Worm (Caenorhabditis elegans): ENCODE measurements around the gene hsp-1.

hsp-1 gene

DNA sequence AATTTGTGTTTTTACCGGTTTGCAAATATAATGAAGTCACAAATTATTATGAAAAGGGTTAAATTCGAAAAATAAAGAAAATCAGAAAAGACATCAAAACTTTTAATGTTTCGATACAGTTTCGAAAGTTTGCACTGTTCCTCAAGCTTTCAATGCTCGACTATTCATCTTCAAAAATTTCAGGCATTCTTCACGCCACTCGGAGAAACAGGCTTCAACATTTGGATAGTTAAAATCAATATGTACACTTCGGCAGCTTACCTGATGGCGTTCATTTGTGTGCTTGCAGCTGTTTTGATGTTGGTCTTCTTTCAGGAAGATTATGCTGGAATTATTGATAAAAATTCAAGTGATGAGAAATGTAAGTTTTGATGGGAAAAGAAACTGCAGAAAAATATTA, 31.6 kb upstream of the hsp-1 start:
- TF ChIP-seq flt-1 (GFP tag; IDR thresholded peaks at IDR 0.05), result no peak
- no peak for TF ChIP-seq tbx-11 (GFP tag; IDR thresholded peaks at IDR 0.05)
- no peak for TF ChIP-seq F13C5.2 (tag; optimal IDR thresholded peaks at IDR 0.05)
- no peak for TF ChIP-seq ama-1 (optimal IDR thresholded peaks at IDR 0.05)
- TF ChIP-seq ceh-36 (tag; optimal IDR thresholded peaks at IDR 0.05), result no peak
- no peak for TF ChIP-seq tbx-37 (GFP tag; conservative IDR thresholded peaks at IDR 0.05)
- TF ChIP-seq scrt-1 (GFP tag; IDR thresholded peaks at IDR 0.05), result no peak
- TF ChIP-seq sea-1 (GFP tag; conservative IDR thresholded peaks at IDR 0.05), result no peak
- TF ChIP-seq pes-1 (GFP tag; IDR thresholded peaks at IDR 0.05), result no peak
- TF ChIP-seq B0310.2 (tag; optimal IDR thresholded peaks at IDR 0.05), result no peak
- no peak for TF ChIP-seq hmg-4 (GFP tag; optimal IDR thresholded peaks at IDR 0.05)

DNA sequence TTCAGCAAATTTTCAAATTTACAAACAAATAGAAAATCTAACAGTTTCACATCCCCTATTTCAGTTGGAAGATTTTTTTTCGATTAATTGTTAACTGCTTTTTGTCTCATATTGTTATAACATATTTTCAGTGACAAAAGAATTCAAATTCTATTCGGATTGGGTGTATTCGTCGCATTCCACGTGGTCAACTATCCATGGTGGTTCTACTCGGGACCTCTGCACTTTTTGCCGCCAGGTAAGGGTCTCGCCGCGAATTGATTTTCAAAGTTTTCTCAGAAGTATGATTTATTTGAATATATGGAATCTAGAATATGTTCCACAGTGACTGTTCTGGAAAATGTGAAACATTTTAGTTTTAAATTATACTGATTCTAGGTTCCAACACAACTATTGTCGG, 30.2 kb upstream of the hsp-1 start:
- TF ChIP-seq tbx-11 (GFP tag; IDR thresholded peaks at IDR 0.05), result no peak
- no peak for TF ChIP-seq ama-1 (optimal IDR thresholded peaks at IDR 0.05)
- TF ChIP-seq F13C5.2 (tag; optimal IDR thresholded peaks at IDR 0.05), result no peak
- no peak for TF ChIP-seq aly-1 (tag; optimal IDR thresholded peaks at IDR 0.05)
- no peak for TF ChIP-seq flt-1 (GFP tag; IDR thresholded peaks at IDR 0.05)
- TF ChIP-seq hmbx-1 (tag; optimal IDR thresholded peaks at IDR 0.05), result no peak
- no peak for TF ChIP-seq ceh-13 (GFP tag; optimal IDR thresholded peaks at IDR 0.05)
- no peak for TF ChIP-seq hmg-4 (GFP tag; optimal IDR thresholded peaks at IDR 0.05)
- TF ChIP-seq tra-4 (tag; optimal IDR thresholded peaks at IDR 0.05), result no peak

DNA sequence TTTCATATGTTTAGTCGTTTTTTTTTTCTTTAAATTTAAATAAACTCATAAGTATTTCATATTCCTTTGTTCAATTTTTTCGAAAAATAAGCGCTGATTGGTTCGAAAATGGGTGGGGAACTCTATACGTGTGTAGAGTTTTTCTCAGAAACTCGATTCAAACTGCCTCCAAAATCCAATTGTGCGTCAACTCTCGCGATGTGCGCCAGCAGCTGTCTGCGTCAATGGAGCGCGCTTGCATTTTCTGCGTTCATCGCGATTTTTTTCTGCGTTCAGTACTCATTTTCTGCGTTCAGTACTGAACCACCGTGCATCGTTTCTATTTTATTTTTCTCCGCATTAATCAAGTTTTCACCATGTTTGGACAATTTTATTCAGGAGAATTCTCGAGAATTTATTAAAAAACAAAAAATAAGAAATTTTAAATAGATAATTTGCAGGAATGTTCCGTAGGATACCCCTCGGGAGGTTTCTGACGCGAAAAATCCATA, 29.0 kb upstream of the hsp-1 start, which contains the start of gene eelo-2:
Gene eelo-2, plus strand, starts transcription at position 441 of the 491 bp plus-strand sequence.
- TF ChIP-seq tbx-37 (GFP tag; conservative IDR thresholded peaks at IDR 0.05) (peak; percentile 50; the same call in 1 of the 2 replicates), aly-1 (tag; optimal IDR thresholded peaks at IDR 0.05) (no peak), ceh-36 (tag; optimal IDR thresholded peaks at IDR 0.05) (peak; percentile 5), scrt-1 (GFP tag; IDR thresholded peaks at IDR 0.05) (0 out of 2 replicates have a peak, but pooled peaks have one; percentile 31), flt-1 (GFP tag; IDR thresholded peaks at IDR 0.05) (0 out of 2 replicates have a peak, but pooled peaks have one; percentile 36), hmg-4 (GFP tag; optimal IDR thresholded peaks at IDR 0.05) (peak; percentile 89), hnd-1 (tag; optimal IDR thresholded peaks at IDR 0.05) (peak; percentile 22), F13C5.2 (tag; optimal IDR thresholded peaks at IDR 0.05) (peak; percentile 92), pes-1 (GFP tag; IDR thresholded peaks at IDR 0.05) (peak; percentile 72), tra-4 (tag; optimal IDR thresholded peaks at IDR 0.05) (no peak), ama-1 (optimal IDR thresholded peaks at IDR 0.05) (no peak)

DNA sequence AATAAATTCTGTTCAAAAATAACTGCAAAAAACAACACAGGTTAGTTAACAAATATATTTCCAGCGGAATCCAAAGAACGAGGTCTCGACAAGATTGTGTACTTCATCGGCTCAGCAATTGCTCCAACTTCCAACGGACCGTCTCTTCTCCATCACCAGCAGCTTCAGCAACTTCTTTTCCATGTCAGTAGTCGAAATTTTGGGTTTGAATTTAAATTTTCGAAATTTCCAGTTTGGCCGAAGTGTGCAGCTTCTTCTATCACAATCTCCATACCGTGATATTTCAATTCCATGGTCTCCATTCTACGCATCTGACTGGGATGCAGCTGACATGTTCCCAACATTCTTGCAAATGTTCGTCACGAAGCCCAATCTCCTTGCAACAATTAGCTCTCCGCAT, 25.3 kb upstream of the hsp-1 start:
- TF ChIP-seq F13C5.2 (tag; optimal IDR thresholded peaks at IDR 0.05) (no peak), B0310.2 (tag; optimal IDR thresholded peaks at IDR 0.05) (no peak), hnd-1 (tag; optimal IDR thresholded peaks at IDR 0.05) (no peak), hmg-4 (GFP tag; optimal IDR thresholded peaks at IDR 0.05) (no peak), ets-7 (tag; optimal IDR thresholded peaks at IDR 0.05) (no peak), pes-1 (GFP tag; IDR thresholded peaks at IDR 0.05) (no peak), ceh-36 (tag; optimal IDR thresholded peaks at IDR 0.05) (no peak), hmbx-1 (tag; optimal IDR thresholded peaks at IDR 0.05) (no peak), tra-4 (tag; optimal IDR thresholded peaks at IDR 0.05) (no peak), ceh-13 (GFP tag; optimal IDR thresholded peaks at IDR 0.05) (no peak), aly-1 (tag; optimal IDR thresholded peaks at IDR 0.05) (no peak), scrt-1 (GFP tag; IDR thresholded peaks at IDR 0.05) (no peak), tbx-11 (GFP tag; IDR thresholded peaks at IDR 0.05) (no peak), sea-1 (GFP tag; conservative IDR thresholded peaks at IDR 0.05) (no peak)

DNA sequence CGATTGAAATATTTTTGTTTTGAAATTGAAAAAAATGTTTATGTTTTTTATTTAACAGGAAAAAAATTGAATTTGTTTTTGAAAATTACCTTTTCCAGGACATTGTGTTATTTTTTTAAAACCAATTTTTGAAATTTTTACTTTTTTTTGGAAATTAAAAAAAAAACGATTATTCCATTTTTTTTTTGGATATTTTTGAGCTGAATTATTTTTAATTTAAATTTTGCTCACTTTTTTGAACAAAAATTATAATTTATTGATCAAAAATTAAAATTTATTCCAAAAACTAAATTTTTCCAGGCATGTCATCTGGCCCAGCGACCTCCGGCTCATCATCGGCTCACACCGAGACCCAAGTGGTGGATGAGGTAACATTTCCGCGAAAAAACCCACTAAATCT, 23.8 kb upstream of the hsp-1 start, which contains the start of gene gtf-2E1:
Gene gtf-2E1, plus strand, starts transcription at position 301 of the 400 bp plus-strand sequence.
- TF ChIP-seq sea-1 (GFP tag; conservative IDR thresholded peaks at IDR 0.05) (no peak), ama-1 (optimal IDR thresholded peaks at IDR 0.05) (no peak), pes-1 (GFP tag; IDR thresholded peaks at IDR 0.05) (no peak), scrt-1 (GFP tag; IDR thresholded peaks at IDR 0.05) (no peak), aly-1 (tag; optimal IDR thresholded peaks at IDR 0.05) (no peak), hnd-1 (tag; optimal IDR thresholded peaks at IDR 0.05) (no peak), tbx-11 (GFP tag; IDR thresholded peaks at IDR 0.05) (no peak), B0310.2 (tag; optimal IDR thresholded peaks at IDR 0.05) (no peak), ceh-36 (tag; optimal IDR thresholded peaks at IDR 0.05) (no peak), tra-4 (tag; optimal IDR thresholded peaks at IDR 0.05) (no peak), flt-1 (GFP tag; IDR thresholded peaks at IDR 0.05) (no peak), ets-7 (tag; optimal IDR thresholded peaks at IDR 0.05) (no peak), hmg-4 (GFP tag; optimal IDR thresholded peaks at IDR 0.05) (no peak), F13C5.2 (tag; optimal IDR thresholded peaks at IDR 0.05) (no peak), ceh-13 (GFP tag; optimal IDR thresholded peaks at IDR 0.05) (no peak), hmbx-1 (tag; optimal IDR thresholded peaks at IDR 0.05) (no peak), tbx-37 (GFP tag; conservative IDR thresholded peaks at IDR 0.05) (no peak)

DNA sequence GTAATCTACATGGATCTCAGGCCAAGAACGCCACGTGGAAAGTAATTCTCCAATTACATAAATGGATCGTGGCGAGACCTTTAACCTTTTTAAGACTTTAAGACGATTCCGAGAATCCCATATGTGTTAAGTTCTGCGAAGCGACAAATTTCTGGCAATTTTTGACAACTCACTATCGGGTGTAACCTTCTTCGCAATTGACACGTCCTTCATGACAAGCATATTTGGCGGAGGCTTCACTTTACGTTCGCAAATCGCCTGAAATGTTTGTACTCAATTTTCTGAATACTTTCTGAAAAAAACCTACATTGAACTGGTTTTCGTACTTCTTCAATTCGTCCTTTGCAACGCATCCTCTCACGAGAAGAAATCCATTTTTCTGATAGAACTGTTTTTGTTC, 19.9 kb upstream of the hsp-1 start:
- no peak for TF ChIP-seq B0310.2 (tag; optimal IDR thresholded peaks at IDR 0.05)
- no peak for TF ChIP-seq hnd-1 (tag; optimal IDR thresholded peaks at IDR 0.05)
- TF ChIP-seq F13C5.2 (tag; optimal IDR thresholded peaks at IDR 0.05), result no peak
- TF ChIP-seq tbx-11 (GFP tag; IDR thresholded peaks at IDR 0.05), result no peak
- TF ChIP-seq aly-1 (tag; optimal IDR thresholded peaks at IDR 0.05), result no peak
- TF ChIP-seq ceh-36 (tag; optimal IDR thresholded peaks at IDR 0.05), result no peak
- TF ChIP-seq ama-1 (optimal IDR thresholded peaks at IDR 0.05), result no peak
- TF ChIP-seq scrt-1 (GFP tag; IDR thresholded peaks at IDR 0.05), result no peak
- TF ChIP-seq hmg-4 (GFP tag; optimal IDR thresholded peaks at IDR 0.05), result no peak
- TF ChIP-seq ceh-13 (GFP tag; optimal IDR thresholded peaks at IDR 0.05), result no peak
- no peak for TF ChIP-seq ets-7 (tag; optimal IDR thresholded peaks at IDR 0.05)
- TF ChIP-seq pes-1 (GFP tag; IDR thresholded peaks at IDR 0.05), result no peak
- TF ChIP-seq sea-1 (GFP tag; conservative IDR thresholded peaks at IDR 0.05), result no peak
- TF ChIP-seq hmbx-1 (tag; optimal IDR thresholded peaks at IDR 0.05), result no peak
- TF ChIP-seq tra-4 (tag; optimal IDR thresholded peaks at IDR 0.05), result no peak
- no peak for TF ChIP-seq tbx-37 (GFP tag; conservative IDR thresholded peaks at IDR 0.05)
- TF ChIP-seq flt-1 (GFP tag; IDR thresholded peaks at IDR 0.05), result no peak

DNA sequence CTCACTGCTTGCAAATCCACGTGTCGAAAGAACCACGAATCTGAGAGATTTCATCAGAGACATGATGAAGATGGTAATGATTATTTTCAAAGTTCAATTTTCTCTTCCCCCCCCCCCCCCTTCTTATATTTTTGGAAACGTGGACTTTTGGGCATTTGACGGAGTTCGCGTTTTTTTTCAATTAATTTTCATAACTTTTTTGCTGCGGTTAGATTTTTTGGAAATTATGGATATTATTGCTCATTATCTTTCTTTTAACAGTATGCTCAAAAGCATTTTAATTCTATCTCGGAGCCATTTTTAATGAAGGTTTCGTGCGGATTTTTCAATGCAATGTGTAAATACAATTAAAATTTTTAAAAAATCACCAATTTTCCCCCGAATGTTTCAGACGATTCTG, 19.4 kb upstream of the hsp-1 start, which contains the start of gene phyh-1:
Gene phyh-1, minus strand, starts transcription at position 101 of the 400 bp plus-strand sequence.
- TF ChIP-seq flt-1 (GFP tag; IDR thresholded peaks at IDR 0.05) (no peak), ceh-13 (GFP tag; optimal IDR thresholded peaks at IDR 0.05) (no peak), ets-7 (tag; optimal IDR thresholded peaks at IDR 0.05) (no peak), F13C5.2 (tag; optimal IDR thresholded peaks at IDR 0.05) (no peak), B0310.2 (tag; optimal IDR thresholded peaks at IDR 0.05) (no peak), tra-4 (tag; optimal IDR thresholded peaks at IDR 0.05) (no peak), ama-1 (optimal IDR thresholded peaks at IDR 0.05) (no peak), tbx-37 (GFP tag; conservative IDR thresholded peaks at IDR 0.05) (no peak), tbx-11 (GFP tag; IDR thresholded peaks at IDR 0.05) (no peak), hnd-1 (tag; optimal IDR thresholded peaks at IDR 0.05) (no peak), aly-1 (tag; optimal IDR thresholded peaks at IDR 0.05) (no peak), pes-1 (GFP tag; IDR thresholded peaks at IDR 0.05) (no peak), hmg-4 (GFP tag; optimal IDR thresholded peaks at IDR 0.05) (no peak), sea-1 (GFP tag; conservative IDR thresholded peaks at IDR 0.05) (no peak)

All from whole organism, early embryonic.